Fruit fly (Drosophila melanogaster): ENCODE data around the gene Reph.

The Reph gene

dm6 chr2L:3832249-3832675, 28.9 kb downstream of the Reph start (continued):
- peak; percentile 72; the same call in 1 of the 2 replicates for TF ChIP-seq Taf1 (GFP tag; IDR thresholded peaks at IDR 0.05)
- TF ChIP-seq Dll (GFP tag; IDR thresholded peaks at IDR 0.05; ENCODE audit: partially characterized antibody): peak; percentile 45; the same call in 1 of the 4 replicates
- no peak for TF ChIP-seq pfk (GFP tag; optimal IDR thresholded peaks at IDR 0.05)
- TF ChIP-seq CG5953 (GFP tag; IDR thresholded peaks at IDR 0.05): peak; percentile 93
- peak; percentile 53; the same call in 1 of the 2 replicates for TF ChIP-seq Poxn (GFP tag; IDR thresholded peaks at IDR 0.05)
- peak; percentile 95 for TF ChIP-seq CG18599 (GFP tag; optimal IDR thresholded peaks at IDR 0.05)
- peak; percentile 88 for TF ChIP-seq CG15073 (GFP tag; optimal IDR thresholded peaks at IDR 0.05)
- peak; percentile 95 for TF ChIP-seq Hr3 (GFP tag; optimal IDR thresholded peaks at IDR 0.05)
- TF ChIP-seq CG12299 (tag; optimal IDR thresholded peaks at IDR 0.05): peak; percentile 91
- TF ChIP-seq stc (GFP tag; IDR thresholded peaks at IDR 0.05): peak; percentile 94
- TF ChIP-seq MBD-R2 (GFP tag; IDR thresholded peaks at IDR 0.05): peak; percentile 76
- TF ChIP-seq Hsf (GFP tag; optimal IDR thresholded peaks at IDR 0.05): peak; percentile 96
- TF ChIP-seq lola (GFP tag; optimal IDR thresholded peaks at IDR 0.05): peak in 1 of 3 experiments; percentile 98
- TF ChIP-seq ham (GFP tag; IDR thresholded peaks at IDR 0.05): 0 out of 2 replicates have a peak, but pooled peaks have one; percentile 28
- peak; percentile 94 for TF ChIP-seq nau (GFP tag; optimal IDR thresholded peaks at IDR 0.05)
- TF ChIP-seq kni (GFP tag; optimal IDR thresholded peaks at IDR 0.05): peak; percentile 85
- TF ChIP-seq en (GFP tag; optimal IDR thresholded peaks at IDR 0.05): peak; percentile 96
- TF ChIP-seq NC2β (GFP tag; optimal IDR thresholded peaks at IDR 0.05): peak; percentile 98
- peak; percentile 83 for TF ChIP-seq aop (GFP tag; IDR thresholded peaks at IDR 0.05)
- peak; percentile 95 for TF ChIP-seq ranshi (GFP tag; IDR thresholded peaks at IDR 0.05)
- peak; percentile 83 for TF ChIP-seq Myb (GFP tag; optimal IDR thresholded peaks at IDR 0.05)
- TF ChIP-seq D (optimal IDR thresholded peaks at IDR 0.05): no peak
- peak; percentile 99 for TF ChIP-seq D (GFP tag; optimal IDR thresholded peaks at IDR 0.05)
- TF ChIP-seq Sin3A (optimal IDR thresholded peaks at IDR 0.05): no peak
- peak; percentile 94 for TF ChIP-seq CHES-1-like (GFP tag; optimal IDR thresholded peaks at IDR 0.05)
- peak; percentile 99 for TF ChIP-seq tin (GFP tag; optimal IDR thresholded peaks at IDR 0.05)
- TF ChIP-seq CG33213 (GFP tag; optimal IDR thresholded peaks at IDR 0.05): peak; percentile 96
- peak; percentile 94 for TF ChIP-seq Usf (GFP tag; optimal IDR thresholded peaks at IDR 0.05)
- peak; percentile 97 for TF ChIP-seq Optix (GFP tag; IDR thresholded peaks at IDR 0.05)
- TF ChIP-seq CG14710 (tag; optimal IDR thresholded peaks at IDR 0.05): peak; percentile 98
- TF ChIP-seq crp (GFP tag; optimal IDR thresholded peaks at IDR 0.05): peak; percentile 15 to 64
- no peak for TF ChIP-seq lbe (GFP tag; optimal IDR thresholded peaks at IDR 0.05)
- peak; percentile 97 for TF ChIP-seq CG7839 (tag; optimal IDR thresholded peaks at IDR 0.05)
- peak; percentile 86 for TF ChIP-seq Nf-YB (GFP tag; optimal IDR thresholded peaks at IDR 0.05)
- peak; percentile 97 for TF ChIP-seq phol (tag; optimal IDR thresholded peaks at IDR 0.05)
- peak; percentile 90 for TF ChIP-seq wek (GFP tag; optimal IDR thresholded peaks at IDR 0.05)
- TF ChIP-seq CG2116 (GFP tag; optimal IDR thresholded peaks at IDR 0.05): peak; percentile 74
- TF ChIP-seq CG31224 (GFP tag; IDR thresholded peaks at IDR 0.05): peak; percentile 83
- peak; percentile 93 for TF ChIP-seq cato (GFP tag; optimal IDR thresholded peaks at IDR 0.05; ENCODE audit: borderline replicate concordance)
- peak; percentile 96 for TF ChIP-seq CG11504 (tag; optimal IDR thresholded peaks at IDR 0.05)
- TF ChIP-seq abd-A (tag; optimal IDR thresholded peaks at IDR 0.05): peak; percentile 74
- peak; percentile 94 for TF ChIP-seq CG12071 (GFP tag; optimal IDR thresholded peaks at IDR 0.05)
- TF ChIP-seq Spps (tag; optimal IDR thresholded peaks at IDR 0.05): peak; percentile 97
- TF ChIP-seq CG17359 (tag; optimal IDR thresholded peaks at IDR 0.05): peak; percentile 97
- peak; percentile 94 for TF ChIP-seq tup (GFP tag; optimal IDR thresholded peaks at IDR 0.05)
- peak; percentile 87 for TF ChIP-seq Dek (tag; optimal IDR thresholded peaks at IDR 0.05)
- TF ChIP-seq CG13296 (GFP tag; optimal IDR thresholded peaks at IDR 0.05): peak; percentile 83
- peak; percentile 93 for TF ChIP-seq Ada2b (GFP tag; IDR thresholded peaks at IDR 0.05)
- peak; percentile 97 for TF ChIP-seq CG16815 (GFP tag; optimal IDR thresholded peaks at IDR 0.05)
- peak in 1 of 2 experiments; percentile 94 for TF ChIP-seq Hr78 (GFP tag; optimal IDR thresholded peaks at IDR 0.05)
